Worm (Caenorhabditis elegans): ENCODE measurements around the gene W05H5.1.

Gene W05H5.1

ce11 chrII:12462244-12462643 lies 17.7 kb upstream of the W05H5.1 start, which contains the start of gene F15A4.2:
Gene F15A4.2, plus strand, starts transcription at chrII:12462544.
- TF ChIP-seq ceh-82 (tag; optimal IDR thresholded peaks at IDR 0.05), result no peak
- no peak for TF ChIP-seq pag-3 (tag; optimal IDR thresholded peaks at IDR 0.05; ENCODE audit: borderline replicate concordance, insufficient read depth)
- no peak for TF ChIP-seq tlp-1 (tag; optimal IDR thresholded peaks at IDR 0.05)
- no peak for TF ChIP-seq lin-13 (GFP tag; optimal IDR thresholded peaks at IDR 0.05)
- TF ChIP-seq pqm-1 (tag; optimal IDR thresholded peaks at IDR 0.05), result no peak
- no peak for TF ChIP-seq nhr-84 (tag; optimal IDR thresholded peaks at IDR 0.05)
- no peak for TF ChIP-seq fos-1 (tag; optimal IDR thresholded peaks at IDR 0.05)
- no peak for TF ChIP-seq unc-98 (GFP tag; IDR thresholded peaks at IDR 0.05)
- no peak for TF ChIP-seq nhr-20 (tag; optimal IDR thresholded peaks at IDR 0.05)
- TF ChIP-seq sup-37 (GFP tag; optimal IDR thresholded peaks at IDR 0.05), result no peak
- no peak for TF ChIP-seq lsy-2 (tag; optimal IDR thresholded peaks at IDR 0.05)
- TF ChIP-seq mab-9 (GFP tag; IDR thresholded peaks at IDR 0.05), result no peak
- TF ChIP-seq nhr-19 (GFP tag; conservative IDR thresholded peaks at IDR 0.05), result no peak
- TF ChIP-seq efl-1 (optimal IDR thresholded peaks at IDR 0.05), result no peak
- no peak for TF ChIP-seq efl-1 (GFP tag; optimal IDR thresholded peaks at IDR 0.05 in 1 of 2)
- TF ChIP-seq unc-86 (tag; optimal IDR thresholded peaks at IDR 0.05), result no peak

ce11 chrII:12460602-12461453 lies 16.2 kb upstream of the W05H5.1 start, which contains the start of gene tag-280:
Gene tag-280, plus strand, starts transcription at chrII:12460652.
- TF ChIP-seq lsy-2 (tag; optimal IDR thresholded peaks at IDR 0.05) (no peak), hlh-17 (GFP tag; optimal IDR thresholded peaks at IDR 0.05; ENCODE audit: borderline replicate concordance) (no peak), ets-5 (GFP tag; IDR thresholded peaks at IDR 0.05) (no peak), efl-1 (optimal IDR thresholded peaks at IDR 0.05) (no peak), efl-1 (GFP tag; optimal IDR thresholded peaks at IDR 0.05 in 1 of 2) (peak in 1 of 2 experiments; percentile 59)

ce11 chrII:12459422-12459821 lies 14.8 kb upstream of the W05H5.1 start, which contains the start of gene tag-281:
Gene tag-281, plus strand, starts transcription at chrII:12459761.
- TF ChIP-seq nhr-71 (tag; optimal IDR thresholded peaks at IDR 0.05) (peak; percentile 94), Y116A8C.19 (tag; optimal IDR thresholded peaks at IDR 0.05; ENCODE audit: borderline replicate concordance) (no peak), hlh-4 (tag; optimal IDR thresholded peaks at IDR 0.05) (no peak), ztf-4 (tag; optimal IDR thresholded peaks at IDR 0.05) (peak; percentile 16), aha-1 (tag; optimal IDR thresholded peaks at IDR 0.05) (peak; percentile 74), swsn-7 (tag; optimal IDR thresholded peaks at IDR 0.05) (peak; percentile 87), C34B4.2 (tag; optimal IDR thresholded peaks at IDR 0.05) (no peak), lin-35 (GFP tag; optimal IDR thresholded peaks at IDR 0.05) (peak; percentile 99), lin-13 (GFP tag; optimal IDR thresholded peaks at IDR 0.05) (peak; percentile 86), grh-1 (GFP tag; IDR thresholded peaks at IDR 0.05) (peak; percentile 86), nhr-12 (tag; optimal IDR thresholded peaks at IDR 0.05) (no peak), fkh-4 (tag; optimal IDR thresholded peaks at IDR 0.05; ENCODE audit: borderline replicate concordance) (no peak), unc-86 (tag; optimal IDR thresholded peaks at IDR 0.05) (peak; percentile 86), sptf-1 (tag; optimal IDR thresholded peaks at IDR 0.05) (no peak), pqm-1 (tag; optimal IDR thresholded peaks at IDR 0.05) (no peak), ceh-82 (tag; optimal IDR thresholded peaks at IDR 0.05) (peak; percentile 80 to 93 (median 89)), nhr-90 (tag; optimal IDR thresholded peaks at IDR 0.05; ENCODE audit: poor library complexity) (peak; percentile 90), efl-1 (optimal IDR thresholded peaks at IDR 0.05) (peak; percentile 97 to 99), efl-1 (GFP tag; optimal IDR thresholded peaks at IDR 0.05 in 1 of 2) (peak; percentile 98 to 100), efl-3 (GFP tag; optimal IDR thresholded peaks at IDR 0.05) (no peak), C04F5.9 (tag; optimal IDR thresholded peaks at IDR 0.05) (peak; percentile 67), ets-5 (GFP tag; IDR thresholded peaks at IDR 0.05) (no peak), fkh-10 (GFP tag; optimal IDR thresholded peaks at IDR 0.05) (peak; percentile 48), tlp-1 (tag; optimal IDR thresholded peaks at IDR 0.05) (no peak), mep-1 (tag; optimal IDR thresholded peaks at IDR 0.05) (peak; percentile 91), skn-1 (tag; optimal IDR thresholded peaks at IDR 0.05) (peak; percentile 84), blmp-1 (tag; optimal IDR thresholded peaks at IDR 0.05) (peak; percentile 65), pag-3 (tag; optimal IDR thresholded peaks at IDR 0.05; ENCODE audit: borderline replicate concordance, insufficient read depth) (peak; percentile 3), elt-3 (tag; optimal IDR thresholded peaks at IDR 0.05) (peak in 2 of 6 experiments; percentile 74 to 86), isw-1 (GFP tag; IDR thresholded peaks at IDR 0.05) (peak; percentile 87), fkh-8 (tag; optimal IDR thresholded peaks at IDR 0.05) (peak; percentile 87), sox-4 (tag; optimal IDR thresholded peaks at IDR 0.05) (peak; percentile 45), aly-2 (tag; optimal IDR thresholded peaks at IDR 0.05) (peak; percentile 56), mab-9 (GFP tag; IDR thresholded peaks at IDR 0.05) (peak; percentile 54; the same call in 1 of the 2 replicates), lsy-2 (tag; optimal IDR thresholded peaks at IDR 0.05) (peak; percentile 91 to 93), ceh-8 (GFP tag; optimal IDR thresholded peaks at IDR 0.05) (peak; percentile 62), snu-23 (GFP tag; optimal IDR thresholded peaks at IDR 0.05) (peak; percentile 91), jun-1 (tag; optimal IDR thresholded peaks at IDR 0.05) (peak; percentile 86)

Measured in whole organism, L1 larva.